Fruit fly (Drosophila melanogaster) whole organism, embryonic: Measurements from ENCODE around the gene CG14659.

Experiments
- Atf-2 ChIP-seq: fragments of 200-800 bp; sonication (Bioruptor generic); optimal IDR thresholded peaks from 2 replicates; lab custom pipeline; 2016; ENCODE audit warnings: missing biosample characterization, missing genetic modification characterization
- Bgb ChIP-seq: fragments of 200-800 bp; sonication (Bioruptor generic); IDR thresholded peaks from 2 replicates; pipeline ENCODE4 v1.3.6; 2022; ENCODE audit warnings: missing biosample characterization, missing genetic modification characterization; ENCODE audit not compliant: partially characterized antibody
- C15 ChIP-seq: fragments of 200-800 bp; sonication (Bioruptor generic); IDR thresholded peaks from 3 replicates; pipeline ENCODE4 v1.3.6; 2022; ENCODE audit warnings: missing biosample characterization, missing genetic modification characterization
- CG10654 ChIP-seq: fragments of 200-800 bp; sonication (Bioruptor generic); optimal IDR thresholded peaks from 2 replicates; lab custom pipeline; 2016; ENCODE audit warnings: missing biosample characterization, missing genetic modification characterization
- CG11085 ChIP-seq: fragments of 200-800 bp; sonication (Bioruptor generic); IDR thresholded peaks from 2 replicates; pipeline ENCODE4 v1.3.6; 2022; ENCODE audit warnings: missing biosample characterization, missing genetic modification characterization
- CG1233 ChIP-seq: fragments of 200-800 bp; sonication (Bioruptor generic); optimal IDR thresholded peaks from 4 replicates; lab custom pipeline; 2018; ENCODE audit warnings: missing biosample characterization, mild to moderate bottlenecking, missing genetic modification characterization
- CG12769 ChIP-seq: fragments of 200-800 bp; sonication (Bioruptor generic); optimal IDR thresholded peaks from 2 replicates; lab custom pipeline; 2019; ENCODE audit warnings: missing biosample characterization, mild to moderate bottlenecking, missing genetic modification characterization, moderate library complexity
- CG14050 ChIP-seq: fragments of 200-800 bp; sonication (Bioruptor generic); IDR thresholded peaks from 3 replicates; pipeline ENCODE4 v1.3.6; 2022; ENCODE audit warnings: missing biosample characterization, missing genetic modification characterization
- CG1647 ChIP-seq: fragments of 200-800 bp; sonication (Bioruptor generic); optimal IDR thresholded peaks from 3 replicates; lab custom pipeline; 2016; ENCODE audit warnings: missing biosample characterization, missing genetic modification characterization
- CG17359 ChIP-seq: fragments of 200-800 bp; sonication (Bioruptor generic); optimal IDR thresholded peaks from 3 replicates; lab custom pipeline; 2018; ENCODE audit warnings: missing biosample characterization, mild to moderate bottlenecking, missing genetic modification characterization, moderate library complexity
- CG17802 ChIP-seq: fragments of 200-800 bp; sonication (Bioruptor generic); optimal IDR thresholded peaks from 2 replicates; lab custom pipeline; 2018; ENCODE audit warnings: missing biosample characterization, mild to moderate bottlenecking, missing genetic modification characterization, moderate library complexity
- CG32532 ChIP-seq: fragments of 200-800 bp; sonication (Bioruptor generic); IDR thresholded peaks from 2 replicates; pipeline ENCODE4 v1.3.6; 2022; ENCODE audit warnings: missing biosample characterization, missing genetic modification characterization
- CG3726 ChIP-seq: fragments of 200-800 bp; sonication (Bioruptor generic); IDR thresholded peaks from 3 replicates; pipeline ENCODE4, ENCODE4 v1.3.6; 2022; ENCODE audit warnings: missing biosample characterization, missing genetic modification characterization
- CG6683 ChIP-seq: fragments of 200-800 bp; sonication (Bioruptor generic); optimal IDR thresholded peaks from 2 replicates; lab custom pipeline; 2017; ENCODE audit warnings: missing biosample characterization, mild to moderate bottlenecking, missing genetic modification characterization, missing genetic modification reagents
- CG8388 ChIP-seq: fragments of 200-800 bp; sonication (Bioruptor generic); optimal IDR thresholded peaks from 2 replicates; lab custom pipeline; 2019; ENCODE audit warnings: missing biosample characterization, mild to moderate bottlenecking, missing genetic modification characterization, moderate library complexity
- CG9215 ChIP-seq: fragments of 200-800 bp; sonication (Bioruptor generic); IDR thresholded peaks from 2 replicates; pipeline ENCODE4 v1.3.6; 2022; ENCODE audit warnings: missing biosample characterization, missing genetic modification characterization
- Chrac-16 ChIP-seq: fragments of 200-800 bp; sonication (Bioruptor generic); optimal IDR thresholded peaks from 3 replicates; lab custom pipeline; 2016; ENCODE audit warnings: missing biosample characterization, missing genetic modification characterization
- Dad ChIP-seq: fragments of 200-800 bp; sonication (Bioruptor generic); optimal IDR thresholded peaks from 3 replicates; lab custom pipeline; 2016; ENCODE audit warnings: missing biosample characterization, missing genetic modification characterization
- Dek ChIP-seq: fragments of 200-800 bp; sonication (Bioruptor generic); optimal IDR thresholded peaks from 3 replicates; lab custom pipeline; 2019; ENCODE audit warnings: missing biosample characterization, mild to moderate bottlenecking, missing genetic modification characterization, moderate library complexity
- Dip3 ChIP-seq: fragments of 200-800 bp; sonication (Bioruptor generic); optimal IDR thresholded peaks from 3 replicates; lab custom pipeline; 2016; ENCODE audit warnings: missing biosample characterization, missing genetic modification characterization
- E2f2 ChIP-seq: fragments of 200-800 bp; sonication (Bioruptor generic); IDR thresholded peaks from 2 replicates; pipeline ENCODE4 v1.3.6; 2022; ENCODE audit warnings: missing biosample characterization, missing genetic modification characterization
- HLH4C ChIP-seq: fragments of 200-800 bp; sonication (Bioruptor generic); IDR thresholded peaks from 3 replicates; pipeline ENCODE4 v1.3.6; 2022; ENCODE audit warnings: missing biosample characterization, missing genetic modification characterization; ENCODE audit not compliant: partially characterized antibody
- HLHmδ ChIP-seq: fragments of 200-800 bp; sonication (Bioruptor generic); optimal IDR thresholded peaks from 2 replicates; lab custom pipeline; 2018; ENCODE audit warnings: missing biosample characterization, mild to moderate bottlenecking, missing genetic modification characterization, moderate library complexity
- Lpt ChIP-seq: fragments of >200 bp; optimal IDR thresholded peaks from 2 replicates; lab custom pipeline; 2018; ENCODE audit warnings: missing biosample characterization, missing genetic modification characterization
- MESR4 ChIP-seq: fragments of 200-800 bp; sonication (Bioruptor generic); optimal IDR thresholded peaks from 2 replicates; lab custom pipeline; 2018; ENCODE audit warnings: missing biosample characterization, mild to moderate bottlenecking, missing genetic modification characterization, moderate library complexity
- Nf-YB ChIP-seq: fragments of 200-800 bp; sonication (Bioruptor generic); optimal IDR thresholded peaks from 3 replicates; lab custom pipeline; 2019; ENCODE audit warnings: missing biosample characterization, mild to moderate bottlenecking, missing genetic modification characterization, moderate library complexity
- Pdp1 ChIP-seq, 2 experiments: fragments of 200-800 bp; sonication (Bioruptor generic); optimal IDR thresholded peaks; 3 replicates each; lab custom pipeline; 2016; ENCODE audit warnings: missing biosample characterization in 2 of 2, missing genetic modification characterization in 2 of 2, mild to moderate bottlenecking in 1 of 2, moderate library complexity in 1 of 2
- Rx ChIP-seq: fragments of 200-800 bp; sonication (Bioruptor generic); IDR thresholded peaks from 2 replicates; pipeline ENCODE4 v1.3.6; 2022; ENCODE audit warnings: missing biosample characterization, missing genetic modification characterization
- Spps ChIP-seq: fragments of 200-800 bp; sonication (Bioruptor generic); optimal IDR thresholded peaks from 2 replicates; lab custom pipeline; 2018; ENCODE audit warnings: missing biosample characterization, mild to moderate bottlenecking, missing genetic modification characterization
- Sry-β ChIP-seq: fragments of 200-800 bp; sonication (Bioruptor generic); optimal IDR thresholded peaks from 2 replicates; lab custom pipeline; 2018; ENCODE audit warnings: missing biosample characterization, mild to moderate bottlenecking, missing genetic modification characterization, moderate library complexity
- Ssrp ChIP-seq: fragments of 200-800 bp; sonication (Bioruptor generic); optimal IDR thresholded peaks from 2 replicates; lab custom pipeline; 2018; ENCODE audit warnings: missing biosample characterization, mild to moderate bottlenecking, missing genetic modification characterization, moderate library complexity
- Xbp1 ChIP-seq: fragments of 200-800 bp; sonication (Bioruptor generic); optimal IDR thresholded peaks from 3 replicates; lab custom pipeline; 2016; ENCODE audit warnings: missing biosample characterization, mild to moderate bottlenecking, missing genetic modification characterization
- Xrp1 ChIP-seq: fragments of 200-800 bp; sonication (Bioruptor generic); IDR thresholded peaks from 2 replicates; pipeline ENCODE4 v1.3.6; 2022; ENCODE audit warnings: missing biosample characterization, missing genetic modification characterization
- abd-A ChIP-seq: fragments of 200-800 bp; sonication (Bioruptor generic); optimal IDR thresholded peaks from 3 replicates; lab custom pipeline; 2019; ENCODE audit warnings: missing biosample characterization, mild to moderate bottlenecking, missing genetic modification characterization, moderate library complexity
- cwo ChIP-seq: fragments of 200-800 bp; sonication (Bioruptor generic); optimal IDR thresholded peaks from 3 replicates; lab custom pipeline; 2017; ENCODE audit warnings: missing biosample characterization, missing genetic modification characterization, mild to moderate bottlenecking, moderate library complexity, missing genetic modification reagents
- esg ChIP-seq: fragments of 200-800 bp; sonication (Bioruptor generic); conservative IDR thresholded peaks from 2 replicates; pipeline ENCODE4 v1.3.6; 2022; ENCODE audit warnings: missing biosample characterization, missing genetic modification characterization
- ftz-f1 ChIP-seq: fragments of 200-800 bp; sonication (Bioruptor generic); optimal IDR thresholded peaks from 2 replicates; lab custom pipeline; 2016; ENCODE audit warnings: missing biosample characterization, missing genetic modification characterization
- her ChIP-seq: fragments of 200-800 bp; sonication (Bioruptor generic); optimal IDR thresholded peaks from 2 replicates; lab custom pipeline; 2016; ENCODE audit warnings: missing biosample characterization, missing genetic modification characterization
- hkb ChIP-seq, 2 experiments: fragments of 200-800 bp in 1 of 2; fragments of >200 bp in 1 of 2; sonication (Bioruptor generic) in 1 of 2; IDR thresholded peaks in 1 of 2; optimal IDR thresholded peaks in 1 of 2; 2 replicates each; pipeline versions ENCODE4 v1.3.6 to Lab custom; 2017 to 2022; ENCODE audit warnings: missing biosample characterization in 1 of 2, missing genetic modification characterization in 1 of 2
- inv ChIP-seq: fragments of 200-800 bp; sonication (Bioruptor generic); IDR thresholded peaks from 2 replicates; pipeline ENCODE4 v1.3.6; 2022; ENCODE audit warnings: missing biosample characterization, missing genetic modification characterization; ENCODE audit not compliant: partially characterized antibody
- jigr1 ChIP-seq: fragments of 200-800 bp; sonication (Bioruptor generic); IDR thresholded peaks from 3 replicates; pipeline ENCODE4 v1.3.6; 2022; ENCODE audit warnings: missing biosample characterization, missing genetic modification characterization
- kah ChIP-seq: fragments of 200-800 bp; sonication (Bioruptor generic); optimal IDR thresholded peaks from 2 replicates; lab custom pipeline; 2018; ENCODE audit warnings: missing biosample characterization, mild to moderate bottlenecking, missing genetic modification characterization
- otp ChIP-seq: fragments of 200-800 bp; sonication (Bioruptor generic); IDR thresholded peaks from 3 replicates; pipeline ENCODE4, ENCODE4 v1.3.6; 2022; ENCODE audit warnings: missing biosample characterization, missing genetic modification characterization
- pb ChIP-seq: fragments of 200-800 bp; sonication (Bioruptor generic); optimal IDR thresholded peaks from 3 replicates; lab custom pipeline; 2016; ENCODE audit warnings: missing biosample characterization, missing genetic modification characterization
- phol ChIP-seq: fragments of 200-800 bp; sonication (Bioruptor generic); optimal IDR thresholded peaks from 3 replicates; lab custom pipeline; 2018; ENCODE audit warnings: missing biosample characterization, mild to moderate bottlenecking, missing genetic modification characterization, moderate library complexity
- repo ChIP-seq: fragments of 200-800 bp; sonication (Bioruptor generic); optimal IDR thresholded peaks from 2 replicates; lab custom pipeline; 2016; ENCODE audit warnings: missing biosample characterization, missing genetic modification characterization
- sc ChIP-seq, 3 experiments: fragments of >200 bp in 2 of 3; fragments of 200-800 bp in 1 of 3; sonication (Bioruptor generic) in 1 of 3; optimal IDR thresholded peaks; 2 replicates in 2 of 3; 3 replicates in 1 of 3; lab custom pipeline; 2017; ENCODE audit warnings: mild to moderate bottlenecking in 1 of 3, missing biosample characterization in 1 of 3, missing genetic modification characterization in 1 of 3, missing genetic modification reagents in 1 of 3
- slbo ChIP-seq: fragments of 200-800 bp; sonication (Bioruptor generic); IDR thresholded peaks from 2 replicates; pipeline ENCODE4 v1.3.6; 2022; ENCODE audit warnings: missing biosample characterization, missing genetic modification characterization
- unpg ChIP-seq: fragments of 200-800 bp; sonication (Bioruptor generic); optimal IDR thresholded peaks from 3 replicates; lab custom pipeline; 2018; ENCODE audit warnings: missing biosample characterization, mild to moderate bottlenecking, missing genetic modification characterization, moderate library complexity
- zen2 ChIP-seq: fragments of 200-800 bp; sonication (Bioruptor generic); IDR thresholded peaks from 3 replicates; pipeline ENCODE4 v1.3.6; 2022; ENCODE audit warnings: missing biosample characterization, missing genetic modification characterization; ENCODE audit not compliant: partially characterized antibody

CG14659 gene

DNA sequence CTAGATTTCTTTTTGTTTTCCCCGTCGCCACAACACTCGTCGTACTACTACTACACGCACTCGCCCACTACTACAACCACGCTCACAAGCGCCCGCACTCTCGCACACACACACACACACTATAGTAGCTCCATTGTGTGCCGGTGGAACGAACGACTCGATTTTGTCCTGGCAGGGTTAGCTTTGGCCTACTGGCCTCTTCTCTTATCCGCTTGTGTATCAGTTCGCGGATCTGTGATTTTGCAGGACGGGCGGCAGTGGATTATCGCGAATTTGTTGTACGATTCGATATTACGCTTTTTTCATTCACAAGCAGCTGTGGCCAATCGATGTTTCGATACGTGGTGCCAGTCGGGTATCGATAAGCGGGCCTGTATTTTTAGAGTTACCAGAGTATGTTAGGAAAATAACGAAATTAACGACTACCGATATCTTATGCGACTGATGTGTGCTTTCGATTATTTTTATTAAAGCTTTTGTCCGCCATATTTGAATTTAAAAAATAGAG lies 9.9 kb downstream of the CG14659 start, which contains the start of gene CG14657 (continued):
- TF ChIP-seq sc (optimal IDR thresholded peaks at IDR 0.05; lab: Kevin White, UChicago) (no peak), sc (GFP tag; optimal IDR thresholded peaks at IDR 0.05; lab: Kevin White, UChicago) (no peak), phol (tag; lab: Kevin White, UChicago) (peak; percentile 93), CG6683 (GFP tag; lab: Kevin White, UChicago) (peak; percentile 44), MESR4 (peak; percentile 98), Spps (tag; lab: Kevin White, UChicago) (no peak), CG9215 (GFP tag; lab: Robert Waterston, UW) (no peak), CG10654 (GFP tag; lab: Kevin White, UChicago) (no peak), Xrp1 (GFP tag; lab: Robert Waterston, UW) (no peak), HLH4C (GFP tag; lab: Robert Waterston, UW) (peak; percentile 95), Bgb (GFP tag; lab: Robert Waterston, UW) (peak; percentile 93), Ssrp (tag; lab: Kevin White, UChicago) (no peak), Pdp1 (GFP tag; optimal IDR thresholded peaks at IDR 0.05; lab: Kevin White, UChicago) (peak in 1 of 2 experiments; percentile 50), abd-A (no peak), CG3726 (no peak), CG17802 (tag; lab: Kevin White, UChicago) (no peak), CG11085 (no peak), slbo (no peak), CG8388 (GFP tag; lab: Kevin White, UChicago) (no peak), C15 (no peak), HLHmδ (GFP tag; lab: Kevin White, UChicago) (no peak), jigr1 (GFP tag; lab: Robert Waterston, UW) (no peak), Dad (GFP tag; lab: Kevin White, UChicago) (no peak), Dip3 (GFP tag; lab: Kevin White, UChicago) (no peak), cwo (GFP tag; lab: Kevin White, UChicago) (no peak), Chrac-16 (GFP tag; lab: Kevin White, UChicago) (no peak), her (GFP tag; lab: Kevin White, UChicago) (no peak), CG32532 (GFP tag; lab: Robert Waterston, UW) (no peak), CG1647 (GFP tag; lab: Kevin White, UChicago) (no peak), esg (no peak), pb (GFP tag; lab: Kevin White, UChicago) (no peak), zen2 (GFP tag; lab: Robert Waterston, UW) (peak; percentile 82; the same call in 2 of the 3 replicates), otp (no peak), CG17359 (tag; lab: Kevin White, UChicago) (no peak), CG1233 (GFP tag; lab: Kevin White, UChicago) (no peak), hkb (optimal IDR thresholded peaks at IDR 0.05; lab: Kevin White, UChicago) (no peak), hkb (GFP tag; IDR thresholded peaks at IDR 0.05; lab: Robert Waterston, UW) (no peak), Xbp1 (GFP tag; lab: Kevin White, UChicago) (no peak), repo (GFP tag; lab: Kevin White, UChicago) (no peak), Sry-β (GFP tag; lab: Kevin White, UChicago) (no peak), E2f2 (GFP tag; lab: Robert Waterston, UW) (peak; percentile 96), Atf-2 (GFP tag; lab: Kevin White, UChicago) (no peak), ftz-f1 (no peak), unpg (GFP tag; lab: Kevin White, UChicago) (no peak), Nf-YB (GFP tag; lab: Kevin White, UChicago) (no peak), Lpt (GFP tag; lab: Kevin White, UChicago) (no peak), kah (GFP tag; lab: Kevin White, UChicago) (no peak), inv (GFP tag; lab: Robert Waterston, UW) (peak; percentile 87), CG12769 (tag; lab: Kevin White, UChicago) (peak; percentile 4), Dek (no peak), CG14050 (GFP tag; lab: Robert Waterston, UW) (no peak), Rx (GFP tag; lab: Robert Waterston, UW) (no peak)
